Worm (Caenorhabditis elegans) whole organism, young adult: ENCODE data around the gene str-143.

Source experiments
- D2030.7 ChIP-seq: fragments of 200-800 bp; sonication (Bioruptor generic); IDR thresholded peaks from 2 replicates; pipeline ENCODE4 v1.3.6; 2022; ENCODE audit warnings: missing genetic modification reagents, missing genetic modification characterization, missing compliant biosample characterization
- F10E7.11 ChIP-seq: sonication (generic microtip); optimal IDR thresholded peaks from 2 replicates; lab custom pipeline; 2017; ENCODE audit warnings: mild to moderate bottlenecking, missing genetic modification characterization, moderate library complexity, missing compliant biosample characterization
- F39B2.1 ChIP-seq: fragments of 200-800 bp; sonication (Bioruptor generic); IDR thresholded peaks from 2 replicates; pipeline ENCODE4 v1.3.6; 2022; ENCODE audit warnings: missing genetic modification reagents, missing genetic modification characterization, missing compliant biosample characterization
- F55B11.4 ChIP-seq: sonication (generic microtip); optimal IDR thresholded peaks from 2 replicates; lab custom pipeline; 2016; ENCODE audit warnings: missing compliant biosample characterization, missing genetic modification characterization, borderline replicate concordance; ENCODE audit not compliant: insufficient read depth
- K12H6.12 ChIP-seq: fragments of 200-800 bp; sonication (Bioruptor generic); optimal IDR thresholded peaks from 2 replicates; lab custom pipeline; 2018; ENCODE audit warnings: mild to moderate bottlenecking, missing genetic modification characterization, missing compliant biosample characterization
- Y56A3A.18 ChIP-seq: fragments of 200-800 bp; sonication (Bioruptor generic); IDR thresholded peaks from 2 replicates; pipeline ENCODE4 v1.3.6; 2022; ENCODE audit warnings: missing genetic modification reagents, missing genetic modification characterization, missing compliant biosample characterization
- Y67H2A.10 ChIP-seq: fragments of 200-800 bp; sonication (Bioruptor generic); conservative IDR thresholded peaks from 2 replicates; pipeline ENCODE4 v1.3.6; 2022; ENCODE audit warnings: missing genetic modification reagents, missing genetic modification characterization, missing compliant biosample characterization
- Y79H2A.3 ChIP-seq: fragments of 200-800 bp; sonication (Bioruptor generic); conservative IDR thresholded peaks from 2 replicates; pipeline ENCODE4 v1.3.6; 2022; ENCODE audit warnings: missing genetic modification reagents, missing genetic modification characterization, missing compliant biosample characterization
- Y95B8A.8 ChIP-seq: fragments of 200-800 bp; sonication (Bioruptor generic); IDR thresholded peaks from 2 replicates; pipeline ENCODE4 v1.3.6; 2022; ENCODE audit warnings: missing genetic modification reagents, missing genetic modification characterization, missing compliant biosample characterization
- ZK185.1 ChIP-seq: sonication (generic microtip); optimal IDR thresholded peaks from 2 replicates; lab custom pipeline; 2016; ENCODE audit warnings: mild to moderate bottlenecking, missing genetic modification characterization, missing compliant biosample characterization; ENCODE audit not compliant: poor library complexity, severe bottlenecking
- ama-1 ChIP-seq, 3 experiments: fragments of 150-350 bp in 1 of 3; sonication (generic microtip) in 2 of 3; optimal IDR thresholded peaks; 2 replicates each; lab custom pipeline; 2014 to 2018; ENCODE audit warnings: missing biosample characterization in 2 of 3, missing genetic modification characterization in 2 of 3, missing genetic modification reagents in 2 of 3
- attf-5 ChIP-seq: fragments of 200-800 bp; sonication (Bioruptor generic); optimal IDR thresholded peaks from 2 replicates; lab custom pipeline; 2018; ENCODE audit warnings: mild to moderate bottlenecking, missing genetic modification characterization, missing compliant biosample characterization
- attf-6 ChIP-seq: fragments of 200-800 bp; sonication (Bioruptor generic); IDR thresholded peaks from 2 replicates; pipeline ENCODE4 v1.3.6; 2022; ENCODE audit warnings: missing genetic modification reagents, missing genetic modification characterization, missing compliant biosample characterization
- cebp-1 ChIP-seq, 2 experiments: fragments of 200-800 bp in 1 of 2; sonication (Bioruptor generic) in 1 of 2; sonication (generic microtip) in 1 of 2; IDR thresholded peaks in 1 of 2; optimal IDR thresholded peaks in 1 of 2; 2 replicates each; pipeline versions ENCODE4 v1.3.6 to Lab custom; 2017 to 2022; ENCODE audit warnings: missing compliant biosample characterization in 2 of 2, missing genetic modification characterization in 2 of 2, mild to moderate bottlenecking in 1 of 2, missing genetic modification reagents in 1 of 2, moderate library complexity in 1 of 2
- cebp-2 ChIP-seq: fragments of 200-800 bp; sonication (Bioruptor generic); IDR thresholded peaks from 2 replicates; pipeline ENCODE4 v1.3.6; 2022; ENCODE audit warnings: missing genetic modification characterization, missing compliant biosample characterization
- ceh-100 ChIP-seq: fragments of 200-800 bp; sonication (Bioruptor generic); IDR thresholded peaks from 2 replicates; pipeline ENCODE4 v1.3.6; 2022; ENCODE audit warnings: missing genetic modification reagents, missing genetic modification characterization, missing compliant biosample characterization
- ceh-40 ChIP-seq: fragments of 200-800 bp; sonication (Bioruptor generic); IDR thresholded peaks from 2 replicates; pipeline ENCODE4 v1.3.6; 2022; ENCODE audit warnings: missing genetic modification characterization, missing compliant biosample characterization
- dox-1 ChIP-seq: fragments of 200-800 bp; sonication (Bioruptor generic); IDR thresholded peaks from 2 replicates; pipeline ENCODE4 v1.3.6; 2022; ENCODE audit warnings: missing genetic modification reagents, missing genetic modification characterization, missing compliant biosample characterization
- dpff-1 ChIP-seq: sonication (generic microtip); optimal IDR thresholded peaks from 2 replicates; lab custom pipeline; 2017; ENCODE audit warnings: mild to moderate bottlenecking, missing genetic modification characterization, missing compliant biosample characterization
- ekl-4 ChIP-seq: fragments of 200-800 bp; sonication (Bioruptor generic); IDR thresholded peaks from 2 replicates; pipeline ENCODE4 v1.3.6; 2022; ENCODE audit warnings: missing genetic modification reagents, missing genetic modification characterization, missing compliant biosample characterization
- gei-17 ChIP-seq: fragments of 200-800 bp; sonication (Bioruptor generic); optimal IDR thresholded peaks from 2 replicates; lab custom pipeline; 2018; ENCODE audit warnings: mild to moderate bottlenecking, missing genetic modification characterization, missing compliant biosample characterization
- hrde-1 ChIP-seq: sonication (generic microtip); optimal IDR thresholded peaks from 2 replicates; lab custom pipeline; 2016; ENCODE audit warnings: missing genetic modification characterization, mild to moderate bottlenecking, missing compliant biosample characterization, moderate library complexity, missing genotype, missing genetic modification reagents, borderline replicate concordance
- hsf-1 ChIP-seq: fragments of 200-800 bp; sonication (Bioruptor generic); IDR thresholded peaks from 2 replicates; pipeline ENCODE4 v1.3.6; 2022; ENCODE audit warnings: missing genetic modification reagents, missing genetic modification characterization, missing compliant biosample characterization
- lag-1 ChIP-seq: fragments of 200-800 bp; sonication (Bioruptor generic); IDR thresholded peaks from 2 replicates; pipeline ENCODE4 v1.3.6; 2022; ENCODE audit warnings: missing genetic modification reagents, missing genetic modification characterization, missing compliant biosample characterization
- lin-26 ChIP-seq: fragments of 200-800 bp; sonication (Bioruptor generic); IDR thresholded peaks from 2 replicates; pipeline ENCODE4 v1.3.6; 2022; ENCODE audit warnings: missing genetic modification reagents, missing genetic modification characterization, missing compliant biosample characterization
- lin-35 ChIP-seq, 3 experiments: fragments of 150-350 bp in 2 of 3; sonication (generic microtip) in 1 of 3; optimal IDR thresholded peaks; 2 replicates each; lab custom pipeline; 2014 to 2018; ENCODE audit warnings: missing biosample characterization in 3 of 3, missing genetic modification characterization in 3 of 3, missing genetic modification reagents in 3 of 3
- lir-1 ChIP-seq: fragments of 200-800 bp; sonication (Bioruptor generic); conservative IDR thresholded peaks from 2 replicates; pipeline ENCODE4 v1.3.6; 2022; ENCODE audit warnings: missing genetic modification reagents, missing genetic modification characterization, missing compliant biosample characterization
- madf-10 ChIP-seq: sonication (generic microtip); optimal IDR thresholded peaks from 2 replicates; lab custom pipeline; 2016; ENCODE audit warnings: mild to moderate bottlenecking, missing genetic modification characterization, missing compliant biosample characterization
- mcd-1 ChIP-seq: fragments of 200-800 bp; sonication (Bioruptor generic); IDR thresholded peaks from 2 replicates; pipeline ENCODE4 v1.3.6; 2022; ENCODE audit warnings: missing genetic modification reagents, missing genetic modification characterization, missing compliant biosample characterization
- mes-4 ChIP-seq: sonication (generic microtip); optimal IDR thresholded peaks from 2 replicates; lab custom pipeline; 2016; ENCODE audit warnings: missing genotype, missing genetic modification characterization, missing compliant biosample characterization
- mxl-1 ChIP-seq: sonication (generic microtip); optimal IDR thresholded peaks from 2 replicates; lab custom pipeline; 2016; ENCODE audit warnings: missing genetic modification characterization, missing compliant biosample characterization
- nhr-120 ChIP-seq: fragments of 200-800 bp; sonication (Bioruptor generic); IDR thresholded peaks from 2 replicates; pipeline ENCODE4 v1.3.6; 2022; ENCODE audit warnings: missing genetic modification characterization, missing compliant biosample characterization
- nhr-179 ChIP-seq: sonication (generic microtip); optimal IDR thresholded peaks from 2 replicates; lab custom pipeline; 2016; ENCODE audit warnings: mild to moderate bottlenecking, missing genetic modification characterization, missing compliant biosample characterization
- nhr-80 ChIP-seq: sonication (generic microtip); optimal IDR thresholded peaks from 2 replicates; lab custom pipeline; 2016; ENCODE audit warnings: missing genetic modification characterization, missing compliant biosample characterization
- nhr-90 ChIP-seq: sonication (generic microtip); optimal IDR thresholded peaks from 2 replicates; lab custom pipeline; 2016; ENCODE audit warnings: missing genotype, mild to moderate bottlenecking, missing genetic modification characterization, missing compliant biosample characterization
- pbrm-1 ChIP-seq: fragments of 200-800 bp; sonication (Bioruptor generic); IDR thresholded peaks from 2 replicates; pipeline ENCODE4 v1.3.6; 2022; ENCODE audit warnings: missing genetic modification reagents, missing genetic modification characterization, missing compliant biosample characterization
- pha-4 ChIP-seq: fragments of 150-350 bp; sonication (generic microtip); optimal IDR thresholded peaks from 2 replicates; lab custom pipeline; 2014; ENCODE audit warnings: missing biosample characterization, missing genetic modification reagents, missing genetic modification characterization
- snpc-1.3 ChIP-seq: sonication (generic microtip); optimal IDR thresholded peaks from 2 replicates; lab custom pipeline; 2017; ENCODE audit warnings: missing genetic modification characterization, mild to moderate bottlenecking, missing compliant biosample characterization, antibody characterized with exemption, moderate library complexity, missing genotype, missing genetic modification reagents; ENCODE audit not compliant: insufficient read depth
- snpc-4 ChIP-seq, 5 experiments: fragments of 150-350 bp in 1 of 5; sonication (generic microtip) in 4 of 5; optimal IDR thresholded peaks; 2 replicates each; lab custom pipeline; 2014 to 2018; ENCODE audit warnings: missing genetic modification characterization in 5 of 5, missing biosample characterization in 3 of 5, antibody characterized with exemption in 2 of 5, mild to moderate bottlenecking in 2 of 5, missing compliant biosample characterization in 2 of 5, missing genotype in 2 of 5, moderate library complexity in 2 of 5, missing genetic modification reagents in 1 of 5
- unc-130 ChIP-seq: sonication (generic microtip); optimal IDR thresholded peaks from 2 replicates; lab custom pipeline; 2016; ENCODE audit warnings: missing genetic modification reagents, missing genetic modification characterization, missing compliant biosample characterization
- zfh-2 ChIP-seq: fragments of 200-800 bp; sonication (Bioruptor generic); conservative IDR thresholded peaks from 2 replicates; pipeline ENCODE4 v1.3.6; 2022; ENCODE audit warnings: missing genetic modification reagents, missing genetic modification characterization, missing compliant biosample characterization
- zim-3 ChIP-seq: sonication (generic microtip); optimal IDR thresholded peaks from 2 replicates; lab custom pipeline; 2017; ENCODE audit warnings: mild to moderate bottlenecking, missing genetic modification characterization, moderate library complexity, missing compliant biosample characterization

Gene str-143

ce11 chrV:8039085-8039525 lies 30.4 kb downstream of the str-143 start (continued):
- TF ChIP-seq unc-130 (GFP tag; lab: Kevin White, UChicago) = no peak
- TF ChIP-seq zfh-2 (GFP tag; lab: Robert Waterston, UW) = no peak

ce11 chrV:8035947-8036346 lies 33.6 kb downstream of the str-143 start, which contains the start of gene ZC513.14:
ZC513.14 (minus strand) TSS chrV:8036047.
- no peak for TF ChIP-seq F39B2.1 (GFP tag; lab: Robert Waterston, UW)
- no peak for TF ChIP-seq pbrm-1 (GFP tag; lab: Robert Waterston, UW)
- no peak for TF ChIP-seq dpff-1 (tag; lab: Kevin White, UChicago)
- no peak for TF ChIP-seq lin-35 (GFP tag; optimal IDR thresholded peaks at IDR 0.05; lab: Kevin White, UChicago)
- TF ChIP-seq nhr-80 (tag; lab: Kevin White, UChicago) = no peak
- TF ChIP-seq ekl-4 = no peak
- no peak for TF ChIP-seq F55B11.4
- no peak for TF ChIP-seq nhr-90 (tag; lab: Kevin White, UChicago)
- TF ChIP-seq Y56A3A.18 (GFP tag; lab: Robert Waterston, UW) = no peak
- no peak for TF ChIP-seq ceh-100 (GFP tag; lab: Robert Waterston, UW)
- no peak for TF ChIP-seq ZK185.1 (tag; lab: Kevin White, UChicago)
- no peak for TF ChIP-seq nhr-120 (GFP tag; lab: Robert Waterston, UW)
- TF ChIP-seq attf-5 = no peak
- no peak for TF ChIP-seq mxl-1 (tag; lab: Kevin White, UChicago)
- no peak for TF ChIP-seq lir-1 (GFP tag; lab: Robert Waterston, UW)
- no peak for TF ChIP-seq Y67H2A.10
- TF ChIP-seq snpc-4 (GFP tag; optimal IDR thresholded peaks at IDR 0.05; lab: Kevin White, UChicago) = no peak
- TF ChIP-seq snpc-4 (tag; optimal IDR thresholded peaks at IDR 0.05; lab: Kevin White, UChicago) = no peak
- TF ChIP-seq attf-6 (GFP tag; lab: Robert Waterston, UW) = no peak
- TF ChIP-seq nhr-179 (tag; lab: Kevin White, UChicago) = no peak

- TF ChIP-seq madf-10 (tag; lab: Kevin White, UChicago) (no peak), cebp-2 (no peak), K12H6.12 (tag; lab: Kevin White, UChicago) (no peak), snpc-1.3 (tag; lab: Kevin White, UChicago) (no peak), pha-4 (tag; lab: Kevin White, UChicago) (no peak), lin-26 (GFP tag; lab: Robert Waterston, UW) (no peak), D2030.7 (no peak), F10E7.11 (tag; lab: Kevin White, UChicago) (no peak), Y79H2A.3 (GFP tag; lab: Robert Waterston, UW) (no peak), pbrm-1 (GFP tag; lab: Robert Waterston, UW) (no peak), nhr-90 (tag; lab: Kevin White, UChicago) (no peak)
Measured at ce11 chrV:8034811-8035210, 34.7 kb downstream of the str-143 start, which contains the start of gene algn-12. algn-12 (plus strand) TSS chrV:8035111.

- TF ChIP-seq mes-4 = no peak
- TF ChIP-seq lag-1 (GFP tag; lab: Robert Waterston, UW) = no peak
- TF ChIP-seq zim-3 (tag; lab: Kevin White, UChicago) = no peak
- TF ChIP-seq cebp-1 (GFP tag; IDR thresholded peaks at IDR 0.05; lab: Robert Waterston, UW) = no peak
- peak; percentile 42 for TF ChIP-seq cebp-1 (tag; optimal IDR thresholded peaks at IDR 0.05; lab: Kevin White, UChicago)
- TF ChIP-seq dpff-1 (tag; lab: Kevin White, UChicago) = no peak
- peak; percentile 82 for TF ChIP-seq hsf-1 (GFP tag; lab: Robert Waterston, UW)
- no peak for TF ChIP-seq ama-1 (optimal IDR thresholded peaks at IDR 0.05; lab: Kevin White, UChicago)
- TF ChIP-seq ama-1 (GFP tag; optimal IDR thresholded peaks at IDR 0.05; lab: Kevin White, UChicago) = no peak
- TF ChIP-seq gei-17 (GFP tag; lab: Kevin White, UChicago) = no peak
- no peak for TF ChIP-seq dox-1 (GFP tag; lab: Robert Waterston, UW)
- no peak for TF ChIP-seq ceh-40
- 0 out of 2 replicates have a peak, but pooled peaks have one; percentile 16 for TF ChIP-seq Y95B8A.8 (GFP tag; lab: Robert Waterston, UW)
- no peak for TF ChIP-seq attf-5
- peak; percentile 90 for TF ChIP-seq mcd-1
- no peak for TF ChIP-seq snpc-4 (GFP tag; optimal IDR thresholded peaks at IDR 0.05; lab: Kevin White, UChicago)
- peak in 2 of 4 experiments; percentile 11 to 50 for TF ChIP-seq snpc-4 (tag; optimal IDR thresholded peaks at IDR 0.05; lab: Kevin White, UChicago)
- no peak for TF ChIP-seq hrde-1 (tag; lab: Kevin White, UChicago)
Measured at ce11 chrV:8031121-8031520, 38.4 kb downstream of the str-143 start, which contains the start of gene vars-1. vars-1 (plus strand) TSS chrV:8031411.
